Worm (Caenorhabditis elegans) whole organism, late embryonic: ENCODE data around the gene C15B12.3.

ENCODE experiments used
- F13H6.1 ChIP-seq: sonication (generic microtip); optimal IDR thresholded peaks from 2 replicates; lab custom pipeline; 2016; ENCODE audit warnings: missing genetic modification characterization, missing compliant biosample characterization
- T23F11.4 ChIP-seq: fragments of 200-800 bp; sonication (Bioruptor generic); optimal IDR thresholded peaks from 2 replicates; lab custom pipeline; 2018; ENCODE audit warnings: mild to moderate bottlenecking, missing genetic modification characterization, missing compliant biosample characterization
- ahr-1 ChIP-seq: sonication (generic microtip); optimal IDR thresholded peaks from 2 replicates; lab custom pipeline; 2016; ENCODE audit warnings: missing genetic modification characterization, missing compliant biosample characterization
- ama-1 ChIP-seq: fragments of 150-350 bp; optimal IDR thresholded peaks from 2 replicates; lab custom pipeline; 2014
- ceh-18 ChIP-seq: sonication (generic microtip); optimal IDR thresholded peaks from 2 replicates; lab custom pipeline; 2016; ENCODE audit warnings: missing genetic modification characterization, missing compliant biosample characterization
- ceh-19 ChIP-seq: fragments of 200-800 bp; sonication (Bioruptor generic); optimal IDR thresholded peaks from 2 replicates; lab custom pipeline; 2018; ENCODE audit warnings: mild to moderate bottlenecking, missing genetic modification characterization, missing compliant biosample characterization
- ceh-34 ChIP-seq: sonication (generic microtip); optimal IDR thresholded peaks from 2 replicates; lab custom pipeline; 2016; ENCODE audit warnings: mild to moderate bottlenecking, missing genetic modification characterization, missing compliant biosample characterization
- ceh-45 ChIP-seq: fragments of 200-800 bp; sonication (Bioruptor generic); IDR thresholded peaks from 2 replicates; pipeline ENCODE4 v1.3.6; 2022; ENCODE audit warnings: missing genetic modification reagents, missing genetic modification characterization, missing compliant biosample characterization
- ceh-48 ChIP-seq: sonication (generic microtip); optimal IDR thresholded peaks from 2 replicates; lab custom pipeline; 2016; ENCODE audit warnings: missing genetic modification characterization, inconsistent platforms, missing compliant biosample characterization
- ceh-6 ChIP-seq: fragments of 200-800 bp; sonication (Bioruptor generic); optimal IDR thresholded peaks from 2 replicates; lab custom pipeline; 2018; ENCODE audit warnings: mild to moderate bottlenecking, missing genetic modification characterization, missing compliant biosample characterization
- dmd-4 ChIP-seq: sonication (generic microtip); optimal IDR thresholded peaks from 2 replicates; lab custom pipeline; 2016; ENCODE audit warnings: borderline replicate concordance, missing genetic modification characterization, missing compliant biosample characterization
- elt-2 ChIP-seq: sonication (generic microtip); optimal IDR thresholded peaks from 2 replicates; lab custom pipeline; 2016; ENCODE audit warnings: missing genetic modification reagents, missing genetic modification characterization, missing compliant biosample characterization
- fkh-10 ChIP-seq: fragments of 150-350 bp; optimal IDR thresholded peaks from 2 replicates; lab custom pipeline; 2014; ENCODE audit warnings: missing biosample characterization, missing genetic modification reagents, missing genetic modification characterization
- hlh-13 ChIP-seq: fragments of 200-800 bp; sonication (Bioruptor generic); optimal IDR thresholded peaks from 2 replicates; lab custom pipeline; 2018; ENCODE audit warnings: mild to moderate bottlenecking, missing genetic modification characterization, missing compliant biosample characterization
- hlh-15 ChIP-seq: sonication (generic microtip); optimal IDR thresholded peaks from 2 replicates; lab custom pipeline; 2016; ENCODE audit warnings: missing genetic modification characterization, missing compliant biosample characterization
- hlh-30 ChIP-seq: sonication (generic microtip); optimal IDR thresholded peaks from 2 replicates; lab custom pipeline; 2017; ENCODE audit warnings: antibody characterized with exemption, missing genetic modification characterization, missing compliant biosample characterization; ENCODE audit not compliant: insufficient read depth
- hlh-6 ChIP-seq: sonication (generic microtip); optimal IDR thresholded peaks from 2 replicates; lab custom pipeline; 2016; ENCODE audit warnings: missing genotype, missing genetic modification characterization, missing compliant biosample characterization
- hlh-8 ChIP-seq: sonication (generic microtip); optimal IDR thresholded peaks from 2 replicates; lab custom pipeline; 2016; ENCODE audit warnings: missing genotype, missing genetic modification characterization, missing compliant biosample characterization
- lin-11 ChIP-seq: fragments of 200-800 bp; sonication (Bioruptor generic); optimal IDR thresholded peaks from 2 replicates; lab custom pipeline; 2018; ENCODE audit warnings: mild to moderate bottlenecking, missing genetic modification characterization, missing compliant biosample characterization
- madf-2 ChIP-seq: sonication (generic microtip); optimal IDR thresholded peaks from 2 replicates; lab custom pipeline; 2017; ENCODE audit warnings: missing genetic modification characterization, missing compliant biosample characterization
- nhr-232 ChIP-seq: sonication (generic microtip); optimal IDR thresholded peaks from 2 replicates; lab custom pipeline; 2016; ENCODE audit warnings: missing genetic modification characterization, missing compliant biosample characterization
- npax-4 ChIP-seq: sonication (generic microtip); optimal IDR thresholded peaks from 2 replicates; lab custom pipeline; 2016; ENCODE audit warnings: missing genetic modification characterization, missing compliant biosample characterization
- pag-3 ChIP-seq: sonication (generic microtip); optimal IDR thresholded peaks from 2 replicates; lab custom pipeline; 2016; ENCODE audit warnings: missing compliant biosample characterization, missing genetic modification characterization, borderline replicate concordance
- pha-4 ChIP-seq: fragments of 150-350 bp; optimal IDR thresholded peaks from 2 replicates; lab custom pipeline; 2018; ENCODE audit warnings: missing biosample characterization, missing genetic modification reagents, missing genetic modification characterization
- pros-1 ChIP-seq: fragments of 150-350 bp; optimal IDR thresholded peaks from 2 replicates; lab custom pipeline; 2014; ENCODE audit warnings: missing biosample characterization, missing genetic modification reagents, missing genetic modification characterization
- rnt-1 ChIP-seq: sonication (generic microtip); optimal IDR thresholded peaks from 2 replicates; lab custom pipeline; 2016; ENCODE audit warnings: missing genetic modification characterization, missing compliant biosample characterization
- sox-4 ChIP-seq: sonication (generic microtip); optimal IDR thresholded peaks from 2 replicates; lab custom pipeline; 2017; ENCODE audit warnings: mild to moderate bottlenecking, missing genetic modification characterization, inconsistent platforms, missing compliant biosample characterization
- tbx-7 ChIP-seq: sonication (generic microtip); optimal IDR thresholded peaks from 2 replicates; lab custom pipeline; 2016; ENCODE audit warnings: missing genotype, missing genetic modification characterization, missing compliant biosample characterization
- unc-3 ChIP-seq, 2 experiments: fragments of 200-800 bp in 1 of 2; sonication (Bioruptor generic) in 1 of 2; sonication (generic microtip) in 1 of 2; conservative IDR thresholded peaks in 1 of 2; optimal IDR thresholded peaks in 1 of 2; 2 replicates each; pipeline versions ENCODE4 v1.3.6 to Lab custom; 2016 to 2022; ENCODE audit warnings: missing compliant biosample characterization in 2 of 2, missing genetic modification characterization in 2 of 2, missing genetic modification reagents in 1 of 2
- unc-42 ChIP-seq: sonication (generic microtip); optimal IDR thresholded peaks from 2 replicates; lab custom pipeline; 2016; ENCODE audit warnings: missing genotype, missing genetic modification characterization, missing compliant biosample characterization
- unc-86 ChIP-seq: sonication (generic microtip); optimal IDR thresholded peaks from 2 replicates; lab custom pipeline; 2016; ENCODE audit warnings: missing genetic modification characterization, missing compliant biosample characterization
- zip-5 ChIP-seq: sonication (generic microtip); optimal IDR thresholded peaks from 2 replicates; lab custom pipeline; 2016; ENCODE audit warnings: missing genetic modification characterization, missing compliant biosample characterization
- ztf-16 ChIP-seq: sonication (generic microtip); optimal IDR thresholded peaks from 2 replicates; lab custom pipeline; 2017; ENCODE audit warnings: missing genetic modification characterization, missing compliant biosample characterization

The C15B12.3 gene

ce11 chrX:6467462-6467861 is at the start of gene C15B12.3:
Gene C15B12.3, minus strand, starts transcription at chrX:6467562.
- TF ChIP-seq npax-4 (no peak), ceh-19 (GFP tag; lab: Kevin White, UChicago) (no peak), madf-2 (tag; lab: Kevin White, UChicago) (no peak), unc-86 (no peak), ceh-45 (GFP tag; lab: Robert Waterston, UW) (no peak)

- TF ChIP-seq hlh-30 (tag; lab: Kevin White, UChicago) = peak; percentile 1
- TF ChIP-seq pha-4 (tag; lab: Kevin White, UChicago) = no peak
- no peak for TF ChIP-seq hlh-13 (GFP tag; lab: Kevin White, UChicago)
- no peak for TF ChIP-seq dmd-4 (tag; lab: Kevin White, UChicago)
- TF ChIP-seq ceh-6 (GFP tag; lab: Kevin White, UChicago) = no peak
- TF ChIP-seq F13H6.1 (tag; lab: Kevin White, UChicago) = no peak
- TF ChIP-seq, all 69 proteins: peak for 1
These were observed 47.9 kb upstream of the C15B12.3 start for ce11 chrX:6515267-6515666.

ce11 chrX:6514466-6514865 is 47.1 kb upstream of the C15B12.3 start:
- TF ChIP-seq ama-1 = no peak
- peak; percentile 92 for TF ChIP-seq elt-2 (tag; lab: Kevin White, UChicago)
- TF ChIP-seq, all 69 proteins: peak for 1

DNA sequence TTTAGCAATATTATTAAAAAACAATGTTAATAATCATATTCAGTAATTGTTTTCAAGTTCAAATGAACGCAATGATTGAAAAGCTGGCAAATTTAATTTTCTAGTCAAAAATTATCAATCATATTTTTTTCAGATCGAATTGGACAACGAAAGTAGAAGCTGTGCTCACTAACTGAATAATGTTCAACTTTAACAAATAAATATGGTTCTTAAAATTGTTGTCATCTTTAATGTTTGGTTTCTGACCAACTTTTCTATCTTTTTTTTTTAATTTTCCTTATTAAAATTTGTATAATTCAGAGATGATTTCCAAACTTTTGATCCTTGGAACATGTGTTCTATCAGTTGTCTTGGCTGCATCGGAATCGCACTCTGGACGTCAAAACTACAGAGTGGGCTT is 44.6 kb upstream of the C15B12.3 start, which contains the start of gene ttr-35:
TSS of gene ttr-35 (plus strand) at position 301 of the 400 bp plus-strand sequence.
- TF ChIP-seq zip-5 (no peak), unc-42 (tag; lab: Kevin White, UChicago) (no peak), madf-2 (tag; lab: Kevin White, UChicago) (no peak), rnt-1 (tag; lab: Kevin White, UChicago) (no peak), nhr-232 (tag; lab: Kevin White, UChicago) (no peak), elt-2 (tag; lab: Kevin White, UChicago) (no peak), dmd-4 (tag; lab: Kevin White, UChicago) (no peak), T23F11.4 (GFP tag; lab: Kevin White, UChicago) (no peak), pha-4 (tag; lab: Kevin White, UChicago) (no peak), ahr-1 (tag; lab: Kevin White, UChicago) (no peak), ceh-34 (tag; lab: Kevin White, UChicago) (no peak), hlh-13 (GFP tag; lab: Kevin White, UChicago) (no peak), unc-3 (GFP tag; conservative IDR thresholded peaks at IDR 0.05; lab: Robert Waterston, UW) (no peak), unc-3 (tag; optimal IDR thresholded peaks at IDR 0.05; lab: Kevin White, UChicago) (no peak), ceh-48 (no peak), ceh-18 (tag; lab: Kevin White, UChicago) (no peak), pros-1 (tag; lab: Kevin White, UChicago) (no peak), hlh-15 (tag; lab: Kevin White, UChicago) (no peak)

DNA sequence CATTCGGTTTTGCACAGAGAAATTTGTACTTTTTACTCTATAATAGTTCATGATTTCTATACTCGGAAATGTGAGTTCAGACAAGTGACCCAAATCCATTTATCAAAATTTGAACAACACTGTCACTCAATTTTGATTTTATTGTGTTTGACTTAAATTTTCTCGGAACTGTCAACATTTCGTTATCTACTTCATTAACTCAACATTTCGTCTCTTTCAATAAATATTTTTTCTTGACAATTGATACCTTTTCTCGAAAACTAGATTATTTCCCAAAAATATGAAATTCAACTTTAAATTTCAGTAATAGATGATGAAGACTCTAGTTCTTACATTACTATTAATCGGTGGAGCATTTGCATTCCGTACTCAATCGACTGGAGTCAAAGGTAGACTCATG is 43.3 kb upstream of the C15B12.3 start, which contains the start of gene ttr-36:
TSS of gene ttr-36 (plus strand) at position 301 of the 400 bp plus-strand sequence.
- TF ChIP-seq ztf-16 (no peak), sox-4 (no peak), pag-3 (tag; lab: Kevin White, UChicago) (no peak), hlh-6 (no peak), fkh-10 (GFP tag; lab: Kevin White, UChicago) (no peak), lin-11 (tag; lab: Kevin White, UChicago) (no peak), hlh-8 (tag; lab: Kevin White, UChicago) (no peak), tbx-7 (no peak), pha-4 (tag; lab: Kevin White, UChicago) (no peak), rnt-1 (tag; lab: Kevin White, UChicago) (no peak), nhr-232 (tag; lab: Kevin White, UChicago) (no peak)
